Worm (Caenorhabditis elegans): ENCODE data around the gene F40G9.18.
A peak's percentile ranks its signal among the peaks of the same experiment; 100 is the strongest.

Gene F40G9.18

ce11 chrIII:154168-154567 is 15.2 kb downstream of the F40G9.18 start (continued):
- no peak for TF ChIP-seq T20F7.1 (GFP tag; optimal IDR thresholded peaks at IDR 0.05)
- no peak for TF ChIP-seq saeg-2 (GFP tag; IDR thresholded peaks at IDR 0.05)
- no peak for TF ChIP-seq vab-7 (GFP tag; IDR thresholded peaks at IDR 0.05)
- TF ChIP-seq ceh-62 (tag; optimal IDR thresholded peaks at IDR 0.05): no peak
- no peak for TF ChIP-seq F37D6.2 (tag; optimal IDR thresholded peaks at IDR 0.05)
- TF ChIP-seq mdt-29 (GFP tag; IDR thresholded peaks at IDR 0.05): no peak
- TF ChIP-seq nhr-237 (tag; optimal IDR thresholded peaks at IDR 0.05): no peak
- TF ChIP-seq nhr-76 (tag; optimal IDR thresholded peaks at IDR 0.05): no peak
- TF ChIP-seq gei-8 (GFP tag; optimal IDR thresholded peaks at IDR 0.05): no peak
- TF ChIP-seq attf-4 (tag; optimal IDR thresholded peaks at IDR 0.05): no peak
- no peak for TF ChIP-seq ZK546.5 (tag; optimal IDR thresholded peaks at IDR 0.05)
- no peak for TF ChIP-seq F26F4.8 (GFP tag; conservative IDR thresholded peaks at IDR 0.05)
- no peak for TF ChIP-seq Y75B8A.6 (GFP tag; IDR thresholded peaks at IDR 0.05)
- TF ChIP-seq ZK337.2 (GFP tag; IDR thresholded peaks at IDR 0.05): no peak
- no peak for TF ChIP-seq ama-1 (optimal IDR thresholded peaks at IDR 0.05)
- no peak for TF ChIP-seq spr-3 (GFP tag; optimal IDR thresholded peaks at IDR 0.05)
- peak; percentile 52 for TF ChIP-seq jun-1 (tag; optimal IDR thresholded peaks at IDR 0.05)
- no peak for TF ChIP-seq nhr-25 (tag; optimal IDR thresholded peaks at IDR 0.05; ENCODE audit: borderline replicate concordance, insufficient read depth)
- no peak for TF ChIP-seq dpl-1 (GFP tag; optimal IDR thresholded peaks at IDR 0.05)
- no peak for TF ChIP-seq nhr-102 (tag; optimal IDR thresholded peaks at IDR 0.05)
- TF ChIP-seq ceh-28 (tag; optimal IDR thresholded peaks at IDR 0.05): no peak
- no peak for TF ChIP-seq unc-130 (GFP tag; optimal IDR thresholded peaks at IDR 0.05)
- no peak for TF ChIP-seq lir-3 (tag; optimal IDR thresholded peaks at IDR 0.05)
- no peak for TF ChIP-seq egl-43 (GFP tag; IDR thresholded peaks at IDR 0.05)
- TF ChIP-seq lsy-2 (tag; optimal IDR thresholded peaks at IDR 0.05): no peak
- TF ChIP-seq lin-38 (GFP tag; IDR thresholded peaks at IDR 0.05): no peak
- TF ChIP-seq ztf-7 (tag; optimal IDR thresholded peaks at IDR 0.05): no peak
- TF ChIP-seq daf-19 (GFP tag; conservative IDR thresholded peaks at IDR 0.05): no peak
- no peak for TF ChIP-seq lin-15B (tag; optimal IDR thresholded peaks at IDR 0.05)
- TF ChIP-seq sdz-12 (GFP tag; optimal IDR thresholded peaks at IDR 0.05): no peak
- no peak for TF ChIP-seq rbr-2 (tag; optimal IDR thresholded peaks at IDR 0.05)
- TF ChIP-seq cey-2 (tag; optimal IDR thresholded peaks at IDR 0.05; ENCODE audit: borderline replicate concordance, insufficient read depth): peak; percentile 86
- no peak for TF ChIP-seq Y48G9A.11 (GFP tag; IDR thresholded peaks at IDR 0.05)
- no peak for TF ChIP-seq daf-8 (GFP tag; IDR thresholded peaks at IDR 0.05)
- no peak for TF ChIP-seq ztf-11 (tag; optimal IDR thresholded peaks at IDR 0.05)
- no peak for TF ChIP-seq R02D3.7 (tag; optimal IDR thresholded peaks at IDR 0.05)
- no peak for TF ChIP-seq F49E8.2 (tag; optimal IDR thresholded peaks at IDR 0.05; ENCODE audit: borderline replicate concordance)
- peak in 1 of 2 experiments; percentile 49 for TF ChIP-seq daf-16 (GFP tag; optimal IDR thresholded peaks at IDR 0.05)
- TF ChIP-seq daf-16 (tag; optimal IDR thresholded peaks at IDR 0.05): peak; percentile 86
- no peak for TF ChIP-seq aly-2 (tag; optimal IDR thresholded peaks at IDR 0.05)
- TF ChIP-seq zip-11 (GFP tag; IDR thresholded peaks at IDR 0.05): no peak
- no peak for TF ChIP-seq skn-1 (tag; optimal IDR thresholded peaks at IDR 0.05)
- no peak for TF ChIP-seq F44E2.7 (GFP tag; IDR thresholded peaks at IDR 0.05)
- no peak for TF ChIP-seq set-16 (GFP tag; IDR thresholded peaks at IDR 0.05)
- no peak for TF ChIP-seq aha-1 (tag)
- TF ChIP-seq ceh-32 (tag; optimal IDR thresholded peaks at IDR 0.05; ENCODE audit: poor library complexity): no peak
- TF ChIP-seq hif-1 (tag; optimal IDR thresholded peaks at IDR 0.05): no peak
- no peak for TF ChIP-seq mxl-2 (GFP tag; conservative IDR thresholded peaks at IDR 0.05)
- no peak for TF ChIP-seq mxl-3 (GFP tag; optimal IDR thresholded peaks at IDR 0.05)
